Fruit fly (Drosophila melanogaster) S2 (cell line): ENCODE results near the gene CG34280.

ENCODE experiments used
- CG8478 ChIP-seq: fragments of >200 bp; optimal IDR thresholded peaks from 2 replicates; lab custom pipeline; 2018
- CTCF ChIP-seq, 2 experiments: fragments of >200 bp; optimal IDR thresholded peaks; 2 replicates each; lab custom pipeline; 2018

- no peak for TF ChIP-seq CG8478 (lab: Kevin White, UChicago)
- TF ChIP-seq CTCF (optimal IDR thresholded peaks at IDR 0.05; lab: Kevin White, UChicago): no peak
Observed at dm6 chr3R:17386168-17386819, 17.2 kb downstream of the CG34280 start.
